Worm (Caenorhabditis elegans): ENCODE measurements around the gene F02C9.1.

ce11 chrV:3122403-3122802 lies 16.1 kb upstream of the F02C9.1 start:
- TF ChIP-seq ztf-11 (tag; optimal IDR thresholded peaks at IDR 0.05) (no peak), mep-1 (tag; optimal IDR thresholded peaks at IDR 0.05) (no peak), elt-1 (tag; optimal IDR thresholded peaks at IDR 0.05; ENCODE audit: borderline replicate concordance, insufficient read depth) (no peak)

Measured in whole organism, mixed stage, embryonic.